Fruit fly (Drosophila melanogaster): ENCODE results near the gene fws.

fws gene

dm6 chr2L:17450505-17451415, 30.1 kb downstream of the fws start (continued):
- TF ChIP-seq CG10462 (GFP tag; optimal IDR thresholded peaks at IDR 0.05) (peak; percentile 11), vnd (GFP tag; IDR thresholded peaks at IDR 0.05; ENCODE audit: partially characterized antibody) (no peak), tin (GFP tag; optimal IDR thresholded peaks at IDR 0.05) (peak; percentile 19), slp2 (GFP tag; optimal IDR thresholded peaks at IDR 0.05) (peak; percentile 5), Hr51 (GFP tag; optimal IDR thresholded peaks at IDR 0.05) (peak; percentile 6 to 84), unpg (GFP tag; optimal IDR thresholded peaks at IDR 0.05) (peak; percentile 76), HmgZ (tag; optimal IDR thresholded peaks at IDR 0.05) (peak; percentile 38), Meics (GFP tag; optimal IDR thresholded peaks at IDR 0.05) (peak; percentile 79), CG16779 (GFP tag; IDR thresholded peaks at IDR 0.05) (0 out of 2 replicates have a peak, but pooled peaks have one; percentile 30), CG8281 (tag; optimal IDR thresholded peaks at IDR 0.05) (peak; percentile 21), CG31441 (GFP tag; IDR thresholded peaks at IDR 0.05) (peak; percentile 73), CG10274 (GFP tag; optimal IDR thresholded peaks at IDR 0.05) (no peak), bab2 (GFP tag; optimal IDR thresholded peaks at IDR 0.05) (peak; percentile 40), Med (GFP tag) (peak; percentile 88), phol (tag; optimal IDR thresholded peaks at IDR 0.05) (no peak), cas (GFP tag; IDR thresholded peaks at IDR 0.05) (peak; percentile 69), salm (tag; optimal IDR thresholded peaks at IDR 0.05) (no peak), Fer3 (tag; optimal IDR thresholded peaks at IDR 0.05) (peak; percentile 66), Ptx1 (GFP tag; IDR thresholded peaks at IDR 0.05) (peak; percentile 65; the same call in 1 of the 2 replicates), CG18011 (GFP tag; optimal IDR thresholded peaks at IDR 0.05) (peak; percentile 51), so (GFP tag; IDR thresholded peaks at IDR 0.05) (no peak), CG7745 (tag; optimal IDR thresholded peaks at IDR 0.05) (no peak), gcm2 (GFP tag; optimal IDR thresholded peaks at IDR 0.05) (peak; percentile 2), CG17385 (GFP tag; optimal IDR thresholded peaks at IDR 0.05) (peak; percentile 50), dmrt99B (tag; optimal IDR thresholded peaks at IDR 0.05) (peak; percentile 73), CG6854 (GFP tag; optimal IDR thresholded peaks at IDR 0.05) (peak; percentile 63), Hmx (GFP tag; optimal IDR thresholded peaks at IDR 0.05) (peak; percentile 50), Dp (GFP tag; optimal IDR thresholded peaks at IDR 0.05) (no peak), shn (GFP tag; optimal IDR thresholded peaks at IDR 0.05) (peak; percentile 36), h (optimal IDR thresholded peaks at IDR 0.05) (no peak), ATbp (GFP tag; optimal IDR thresholded peaks at IDR 0.05) (peak; percentile 41), Antp (GFP tag; optimal IDR thresholded peaks at IDR 0.05) (peak; percentile 27), seq (GFP tag; IDR thresholded peaks at IDR 0.05) (0 out of 2 replicates have a peak, but pooled peaks have one; percentile 43), dysf (GFP tag; IDR thresholded peaks at IDR 0.05) (peak; percentile 69; the same call in 2 of the 3 replicates), CG1792 (GFP tag; optimal IDR thresholded peaks at IDR 0.05) (no peak), cad (GFP tag; optimal IDR thresholded peaks at IDR 0.05) (no peak), tgo (GFP tag; IDR thresholded peaks at IDR 0.05) (peak; percentile 46; the same call in 1 of the 3 replicates), CG13775 (GFP tag; optimal IDR thresholded peaks at IDR 0.05) (no peak), Bteb2 (GFP tag; optimal IDR thresholded peaks at IDR 0.05) (peak; percentile 56), D19B (GFP tag; optimal IDR thresholded peaks at IDR 0.05) (peak; percentile 58), cato (GFP tag; optimal IDR thresholded peaks at IDR 0.05; ENCODE audit: borderline replicate concordance) (no peak), CG12391 (tag; optimal IDR thresholded peaks at IDR 0.05) (no peak), CG17802 (tag; optimal IDR thresholded peaks at IDR 0.05) (no peak), lbe (GFP tag; optimal IDR thresholded peaks at IDR 0.05) (peak; percentile 60), ci (GFP tag; IDR thresholded peaks at IDR 0.05) (peak; percentile 60; the same call in 1 of the 3 replicates), chinmo (GFP tag; IDR thresholded peaks at IDR 0.05; ENCODE audit: partially characterized antibody) (no peak), fu2 (GFP tag; optimal IDR thresholded peaks at IDR 0.05) (peak; percentile 35), hkb (optimal IDR thresholded peaks at IDR 0.05) (no peak), hkb (GFP tag; IDR thresholded peaks at IDR 0.05) (peak; percentile 81)

All from whole organism, embryonic.